Worm (Caenorhabditis elegans): ENCODE data around the gene clec-33.

DNA sequence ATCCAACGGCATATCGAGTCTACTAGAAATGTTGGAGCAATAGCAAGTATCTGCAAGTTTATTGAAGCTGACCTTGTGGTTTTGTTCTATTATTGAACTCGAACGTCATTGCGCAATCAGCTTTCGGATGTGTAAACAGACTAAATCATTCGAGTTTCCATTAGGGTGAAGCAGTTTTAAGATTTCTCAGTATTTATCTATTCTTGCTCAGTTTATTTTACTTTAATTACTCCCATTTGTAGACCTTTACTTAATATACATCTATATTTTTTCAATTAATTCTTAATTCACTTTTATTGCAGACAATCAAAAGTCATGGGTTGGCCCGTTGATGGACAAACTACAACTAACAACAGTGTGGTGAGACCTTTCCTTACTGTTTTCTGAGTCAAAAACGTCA lies 11.0 kb upstream of the clec-33 start, which contains the start of gene F09C6.14:
- TF ChIP-seq zag-1 (tag; optimal IDR thresholded peaks at IDR 0.05) (no peak), sptf-1 (tag; optimal IDR thresholded peaks at IDR 0.05) (no peak), lsy-2 (tag; optimal IDR thresholded peaks at IDR 0.05) (no peak), skn-1 (tag; optimal IDR thresholded peaks at IDR 0.05) (no peak), nhr-11 (tag; optimal IDR thresholded peaks at IDR 0.05) (no peak), unc-130 (tag; optimal IDR thresholded peaks at IDR 0.05) (no peak), pqm-1 (tag; optimal IDR thresholded peaks at IDR 0.05) (no peak), nhr-84 (tag; optimal IDR thresholded peaks at IDR 0.05) (no peak), ceh-63 (GFP tag; optimal IDR thresholded peaks at IDR 0.05) (no peak)
